Fruit fly (Drosophila melanogaster) whole organism, adult: Measurements from ENCODE around the gene CG32987.

Experiments used
- CG12768 ChIP-seq: fragments of 200-800 bp; sonication (Bioruptor generic); optimal IDR thresholded peaks from 2 replicates; lab custom pipeline; 2017; ENCODE audit warnings: missing biosample characterization, missing genetic modification characterization, mild to moderate bottlenecking, moderate library complexity, missing genetic modification reagents
- cnc ChIP-seq, 2 experiments: fragments of >200 bp; optimal IDR thresholded peaks; 2 replicates each; lab custom pipeline; 2017
- kay ChIP-seq: fragments of 200-800 bp; sonication (Bioruptor generic); peaks from one replicate; lab custom pipeline; 2016; ENCODE audit warnings: missing biosample characterization, missing genetic modification characterization, borderline replicate concordance

DNA sequence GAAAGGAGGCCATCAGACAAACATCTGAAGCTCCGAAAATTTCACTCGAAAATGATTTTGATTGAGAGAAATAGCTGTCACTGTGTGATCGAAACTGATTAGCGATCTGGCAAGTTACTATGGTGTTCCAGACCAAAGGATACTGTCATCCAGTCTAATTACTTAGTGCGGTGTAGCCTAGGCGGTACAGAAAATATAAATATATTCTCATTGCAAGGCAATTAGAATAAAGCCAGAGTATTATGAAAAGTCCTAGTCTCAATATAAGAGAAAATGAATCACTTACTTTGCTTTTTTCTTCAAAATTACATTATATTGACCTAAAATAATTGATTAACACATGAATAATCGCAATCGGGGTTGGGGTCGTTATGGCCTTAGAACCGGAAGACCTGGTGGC lies 953 bp downstream of the CG32987 start, which contains the start of gene CG32988:
- TF ChIP-seq cnc (optimal IDR thresholded peaks at IDR 0.05; lab: Kevin White, UChicago), result no peak
- no peak for TF ChIP-seq kay
- no peak for TF ChIP-seq CG12768 (GFP tag; lab: Kevin White, UChicago)
